Fruit fly (Drosophila melanogaster): ENCODE measurements around the gene CG7017.

The CG7017 gene

DNA sequence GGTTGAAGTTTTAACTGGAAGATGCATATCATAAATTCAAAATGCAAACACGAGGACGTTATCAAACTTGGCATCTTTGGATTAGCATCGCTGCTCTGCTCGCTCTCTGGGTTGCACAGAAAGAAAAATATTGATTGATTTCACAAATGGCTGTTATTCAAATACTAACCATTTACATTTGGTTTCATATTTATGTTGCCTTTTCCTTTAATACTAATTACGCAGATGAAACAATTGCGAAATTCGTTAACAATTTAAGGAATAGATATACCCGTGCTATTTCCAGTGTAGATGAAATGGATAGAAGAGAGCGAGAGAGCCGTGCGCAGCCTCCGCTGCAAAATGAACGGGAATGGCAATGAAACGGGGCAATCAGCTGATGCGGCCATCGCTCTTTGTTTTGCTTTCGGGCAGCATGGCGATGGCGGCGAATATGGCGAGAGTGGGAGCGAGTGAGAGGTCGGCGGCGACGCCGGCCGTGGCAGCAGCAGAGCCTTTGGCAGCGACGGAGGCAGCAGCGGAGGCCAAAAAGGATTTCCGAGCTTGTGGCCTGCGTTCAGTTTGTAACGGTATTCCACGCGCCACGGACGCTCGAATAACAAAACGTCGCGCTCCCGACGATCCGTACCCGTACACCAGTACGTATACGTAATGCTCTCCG lies 35.7 kb upstream of the CG7017 start, which contains the start of gene rdgC (continued):
- TF ChIP-seq Hr3 (GFP tag; optimal IDR thresholded peaks at IDR 0.05) (peak; percentile 90), wdn (GFP tag; IDR thresholded peaks at IDR 0.05) (peak; percentile 92), maf-S (GFP tag; optimal IDR thresholded peaks at IDR 0.05) (peak; percentile 94), CG12299 (tag; optimal IDR thresholded peaks at IDR 0.05) (peak; percentile 93), H15 (GFP tag; IDR thresholded peaks at IDR 0.05) (peak; percentile 95), kni (GFP tag; optimal IDR thresholded peaks at IDR 0.05) (no peak), CG17186 (GFP tag; optimal IDR thresholded peaks at IDR 0.05) (peak; percentile 77), wor (GFP tag; IDR thresholded peaks at IDR 0.05) (peak; percentile 89), Trl (optimal IDR thresholded peaks at IDR 0.05) (peak; percentile 38 to 65), Trl (GFP tag; optimal IDR thresholded peaks at IDR 0.05) (peak; percentile 95), Ets65A (GFP tag) (peak; percentile 99), en (GFP tag; optimal IDR thresholded peaks at IDR 0.05) (peak; percentile 92), CG11398 (GFP tag; optimal IDR thresholded peaks at IDR 0.05) (peak; percentile 93), Bgb (GFP tag; IDR thresholded peaks at IDR 0.05; ENCODE audit: partially characterized antibody) (peak; percentile 11; the same call in 1 of the 2 replicates), zfh1 (GFP tag; IDR thresholded peaks at IDR 0.05) (peak; percentile 97), CG3838 (GFP tag; optimal IDR thresholded peaks at IDR 0.05) (peak; percentile 75), tna (GFP tag; IDR thresholded peaks at IDR 0.05; ENCODE audit: partially characterized antibody) (no peak), lola (GFP tag; optimal IDR thresholded peaks at IDR 0.05) (peak in 1 of 3 experiments; percentile 40), CG4820 (GFP tag; optimal IDR thresholded peaks at IDR 0.05) (peak; percentile 95), klu (GFP tag; IDR thresholded peaks at IDR 0.05) (peak; percentile 89), cwo (GFP tag; optimal IDR thresholded peaks at IDR 0.05) (peak; percentile 95), crol (GFP tag; IDR thresholded peaks at IDR 0.05) (peak; percentile 26; the same call in 1 of the 2 replicates), Abd-B (GFP tag; optimal IDR thresholded peaks at IDR 0.05) (peak; percentile 96), CG3726 (GFP tag; IDR thresholded peaks at IDR 0.05) (peak; percentile 93), psq (GFP tag; optimal IDR thresholded peaks at IDR 0.05) (peak; percentile 78), dmrt99B (tag; optimal IDR thresholded peaks at IDR 0.05) (peak; percentile 98), Hsf (GFP tag; optimal IDR thresholded peaks at IDR 0.05) (peak; percentile 96), CG2875 (GFP tag; optimal IDR thresholded peaks at IDR 0.05) (peak; percentile 88), NC2β (GFP tag; optimal IDR thresholded peaks at IDR 0.05) (peak; percentile 93), org-1 (GFP tag; optimal IDR thresholded peaks at IDR 0.05) (peak; percentile 95), CG42726 (GFP tag; IDR thresholded peaks at IDR 0.05; ENCODE audit: partially characterized antibody) (0 out of 2 replicates have a peak, but pooled peaks have one; percentile 13), br (optimal IDR thresholded peaks at IDR 0.05) (no peak), prd (optimal IDR thresholded peaks at IDR 0.05) (no peak), prd (GFP tag; IDR thresholded peaks at IDR 0.05) (peak; percentile 97), CG8089 (GFP tag; optimal IDR thresholded peaks at IDR 0.05) (peak; percentile 94), lov (optimal IDR thresholded peaks at IDR 0.05) (no peak), lov (GFP tag; IDR thresholded peaks at IDR 0.05) (peak; percentile 91), CG6689 (GFP tag; IDR thresholded peaks at IDR 0.05) (peak; percentile 96), CG34422 (GFP tag; IDR thresholded peaks at IDR 0.05) (peak; percentile 95), ap (GFP tag; IDR thresholded peaks at IDR 0.05) (peak; percentile 94), CG4854 (GFP tag; optimal IDR thresholded peaks at IDR 0.05) (peak; percentile 94), CG10209 (GFP tag; optimal IDR thresholded peaks at IDR 0.05) (peak; percentile 93), CG7372 (GFP tag; IDR thresholded peaks at IDR 0.05) (peak; percentile 95), CG31388 (GFP tag; optimal IDR thresholded peaks at IDR 0.05) (peak; percentile 91), stwl (tag; optimal IDR thresholded peaks at IDR 0.05) (no peak), ems (GFP tag; optimal IDR thresholded peaks at IDR 0.05) (peak; percentile 94), CG12391 (tag; optimal IDR thresholded peaks at IDR 0.05) (peak; percentile 96), CG8944 (GFP tag; optimal IDR thresholded peaks at IDR 0.05) (peak; percentile 92), fd96Cb (tag; optimal IDR thresholded peaks at IDR 0.05) (peak; percentile 97), abd-A (tag; optimal IDR thresholded peaks at IDR 0.05) (peak; percentile 47), CG17568 (GFP tag; optimal IDR thresholded peaks at IDR 0.05) (peak; percentile 94)

All from whole organism, embryonic.